Worm (Caenorhabditis elegans) whole organism, L4/young adult: ENCODE data around the gene pqn-54.

ENCODE experiments used
- W03F9.2 ChIP-seq: fragments of 150-350 bp; optimal IDR thresholded peaks from 2 replicates; lab custom pipeline; 2014; ENCODE audit warnings: missing biosample characterization, missing genetic modification characterization
- dao-5 ChIP-seq: sonication (generic microtip); optimal IDR thresholded peaks from 2 replicates; lab custom pipeline; 2016; ENCODE audit warnings: missing genotype, missing genetic modification characterization, moderate library complexity, missing compliant biosample characterization

DNA sequence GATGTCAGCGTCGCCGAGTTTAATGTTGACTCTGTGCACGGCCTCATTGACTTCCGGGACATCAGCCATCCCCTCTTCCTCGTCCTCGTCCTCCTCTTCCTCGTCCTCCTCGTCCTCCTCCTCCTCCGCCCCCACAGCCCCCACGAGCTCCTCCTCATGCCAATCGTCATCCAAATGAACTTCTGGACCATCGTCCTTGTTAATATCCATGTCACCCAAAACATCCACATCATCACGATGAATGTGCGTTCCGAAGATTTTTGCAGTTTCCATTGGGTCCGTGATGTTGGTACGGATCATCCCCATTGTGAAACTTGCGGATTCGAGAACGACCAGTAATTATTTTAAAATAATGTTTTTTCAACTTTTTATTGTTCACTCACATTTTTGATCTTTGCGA is 30.4 kb upstream of the pqn-54 start:
- no peak for TF ChIP-seq dao-5 (tag; lab: Kevin White, UChicago)
- TF ChIP-seq W03F9.2 (tag; lab: Kevin White, UChicago) = no peak
